Worm (Caenorhabditis elegans): ENCODE results near the gene F49E2.2.

Gene F49E2.2

DNA sequence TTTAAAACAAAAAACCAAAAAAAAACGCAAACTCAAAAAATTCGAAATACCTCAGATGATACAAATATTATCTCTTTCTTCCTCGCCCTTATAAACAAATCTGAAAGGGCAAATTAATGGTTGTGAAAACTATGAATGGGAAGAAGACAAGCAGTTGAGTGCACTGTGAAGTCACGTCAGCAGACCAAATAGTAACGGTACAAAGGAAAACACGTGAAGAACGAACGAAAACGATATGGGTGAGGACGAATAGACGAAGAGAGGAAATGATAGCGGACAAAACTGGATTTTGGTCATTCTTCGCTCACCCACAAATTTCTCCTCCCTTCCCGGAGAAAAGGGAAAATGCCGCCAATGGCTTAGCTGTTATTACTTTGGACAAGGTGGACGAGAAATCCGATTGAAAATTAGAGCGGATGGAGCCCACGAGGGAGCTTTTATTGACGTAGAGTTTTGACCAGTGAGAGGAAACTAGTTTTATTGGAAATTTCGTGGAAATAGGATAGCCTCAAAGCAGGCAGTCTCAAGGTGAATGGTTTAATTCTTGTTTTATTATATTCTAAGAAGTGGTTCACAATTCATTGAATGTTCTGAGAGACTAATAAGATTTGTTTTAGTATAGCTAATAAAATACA, 28.9 kb upstream of the F49E2.2 start (continued):
- TF ChIP-seq nhr-90 (tag; optimal IDR thresholded peaks at IDR 0.05; ENCODE audit: poor library complexity): peak; percentile 17
- TF ChIP-seq pqm-1 (tag; optimal IDR thresholded peaks at IDR 0.05): no peak
- no peak for TF ChIP-seq hlh-4 (tag; optimal IDR thresholded peaks at IDR 0.05)
- TF ChIP-seq ceh-8 (GFP tag; optimal IDR thresholded peaks at IDR 0.05): no peak
- peak; percentile 49 for TF ChIP-seq lin-14 (GFP tag; optimal IDR thresholded peaks at IDR 0.05)
- no peak for TF ChIP-seq lin-13 (GFP tag; optimal IDR thresholded peaks at IDR 0.05)
- TF ChIP-seq nhr-237 (tag; optimal IDR thresholded peaks at IDR 0.05): no peak
- peak; percentile 39 for TF ChIP-seq grh-1 (GFP tag; IDR thresholded peaks at IDR 0.05)

DNA sequence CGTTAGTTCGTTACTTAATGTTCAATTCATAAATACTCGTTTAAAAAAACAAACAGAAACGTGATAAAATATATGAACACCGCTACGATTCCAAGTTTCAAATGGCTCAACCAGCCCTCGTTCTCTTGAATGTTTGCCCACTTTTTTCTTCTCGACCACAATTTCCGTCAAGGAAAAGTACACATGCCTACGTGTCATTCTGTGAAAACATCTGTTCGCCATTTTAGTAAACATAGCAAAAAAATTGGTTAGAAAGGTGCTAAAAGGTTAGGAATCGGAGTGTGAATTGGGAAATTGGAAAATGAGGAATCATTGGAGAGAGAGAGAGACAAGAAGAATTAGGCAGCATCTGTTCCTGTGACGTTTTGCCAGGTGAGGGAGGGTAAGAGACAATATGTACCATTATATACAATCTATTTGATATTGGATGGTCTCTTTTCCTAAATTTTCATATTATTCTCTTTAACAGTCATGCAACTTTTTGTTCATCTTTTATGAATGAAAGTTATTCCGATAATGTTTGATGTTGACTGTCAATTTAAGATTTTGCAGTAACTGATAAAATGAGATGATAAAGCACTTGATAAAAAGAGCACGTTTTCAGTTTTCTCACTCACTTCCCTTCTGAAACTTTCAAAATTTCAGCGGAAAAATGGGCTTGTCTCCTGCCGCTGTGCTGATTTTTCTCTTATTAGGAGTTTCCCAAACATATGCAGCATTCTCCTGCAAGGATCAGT, 27.1 kb upstream of the F49E2.2 start, which contains the start of gene nuc-1:
TSS of gene nuc-1 (plus strand) at position 612 of the 737 bp plus-strand sequence.
- TF ChIP-seq nhr-90 (tag; optimal IDR thresholded peaks at IDR 0.05; ENCODE audit: poor library complexity): no peak
- peak; percentile 75 for TF ChIP-seq elt-2 (tag; optimal IDR thresholded peaks at IDR 0.05)
- peak; percentile 38 for TF ChIP-seq tlp-1 (tag; optimal IDR thresholded peaks at IDR 0.05)
- peak; percentile 13 for TF ChIP-seq lin-14 (GFP tag; optimal IDR thresholded peaks at IDR 0.05)
- no peak for TF ChIP-seq efl-1 (optimal IDR thresholded peaks at IDR 0.05)
- peak in 1 of 2 experiments; percentile 69 for TF ChIP-seq efl-1 (GFP tag; optimal IDR thresholded peaks at IDR 0.05 in 1 of 2)
- peak; percentile 53 for TF ChIP-seq nhr-85 (tag)

DNA sequence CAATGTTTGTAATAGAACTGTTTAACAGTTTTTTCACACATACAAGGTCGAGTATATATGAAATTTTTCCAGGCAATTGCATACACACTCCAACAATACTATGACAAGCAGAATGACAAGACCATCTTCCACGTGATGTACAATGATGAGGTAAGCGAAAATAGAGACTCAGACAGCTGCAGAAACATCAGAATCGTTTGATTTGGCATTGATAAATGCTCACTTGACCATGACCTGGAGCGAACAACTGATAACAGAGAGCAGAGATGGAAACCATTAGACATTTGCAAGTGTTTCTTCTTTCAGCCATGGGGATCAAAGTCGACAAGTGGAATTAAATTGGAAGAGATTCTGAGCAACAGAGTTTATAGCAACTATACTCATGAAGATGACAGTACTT, 26.1 kb upstream of the F49E2.2 start:
- no peak for TF ChIP-seq C16A3.4 (tag; optimal IDR thresholded peaks at IDR 0.05)
- TF ChIP-seq nhr-20 (tag; optimal IDR thresholded peaks at IDR 0.05): peak; percentile 68
- no peak for TF ChIP-seq isw-1 (GFP tag; IDR thresholded peaks at IDR 0.05)
- TF ChIP-seq ces-1 (GFP tag; optimal IDR thresholded peaks at IDR 0.05): no peak
- peak in 1 of 6 experiments; percentile 6 for TF ChIP-seq elt-3 (tag; optimal IDR thresholded peaks at IDR 0.05)
- no peak for TF ChIP-seq fos-1 (tag; optimal IDR thresholded peaks at IDR 0.05)
- peak in 1 of 2 experiments; percentile 70 for TF ChIP-seq mdl-1 (tag; optimal IDR thresholded peaks at IDR 0.05)
- no peak for TF ChIP-seq Y116A8C.19 (tag; optimal IDR thresholded peaks at IDR 0.05; ENCODE audit: borderline replicate concordance)
- TF ChIP-seq nhr-77 (tag; optimal IDR thresholded peaks at IDR 0.05): no peak
- no peak for TF ChIP-seq ztf-11 (tag; optimal IDR thresholded peaks at IDR 0.05)
- no peak for TF ChIP-seq aha-1 (tag; optimal IDR thresholded peaks at IDR 0.05)
- no peak for TF ChIP-seq efl-1 (optimal IDR thresholded peaks at IDR 0.05)
- peak in 1 of 2 experiments; percentile 70 for TF ChIP-seq efl-1 (GFP tag; optimal IDR thresholded peaks at IDR 0.05 in 1 of 2)
- no peak for TF ChIP-seq skn-1 (tag; optimal IDR thresholded peaks at IDR 0.05)
- TF ChIP-seq fkh-10 (GFP tag; optimal IDR thresholded peaks at IDR 0.05): no peak
- no peak for TF ChIP-seq unc-30 (tag; optimal IDR thresholded peaks at IDR 0.05)
- TF ChIP-seq sup-37 (GFP tag; optimal IDR thresholded peaks at IDR 0.05): no peak
- no peak for TF ChIP-seq ceh-8 (GFP tag; optimal IDR thresholded peaks at IDR 0.05)
- TF ChIP-seq lsy-2 (tag; optimal IDR thresholded peaks at IDR 0.05): peak in 1 of 2 experiments; percentile 11
- TF ChIP-seq vab-15 (tag; optimal IDR thresholded peaks at IDR 0.05): no peak
- TF ChIP-seq snpc-4 (tag; optimal IDR thresholded peaks at IDR 0.05): no peak
- TF ChIP-seq lin-14 (GFP tag; optimal IDR thresholded peaks at IDR 0.05): peak; percentile 55
- TF ChIP-seq lin-35 (GFP tag; optimal IDR thresholded peaks at IDR 0.05): peak in 1 of 2 experiments; percentile 71
- no peak for TF ChIP-seq fkh-4 (tag; optimal IDR thresholded peaks at IDR 0.05; ENCODE audit: borderline replicate concordance)
- peak; percentile 56 for TF ChIP-seq nhr-71 (tag; optimal IDR thresholded peaks at IDR 0.05)
- TF ChIP-seq elt-2 (tag; optimal IDR thresholded peaks at IDR 0.05): peak; percentile 94
- no peak for TF ChIP-seq egl-27 (tag; optimal IDR thresholded peaks at IDR 0.05)
- no peak for TF ChIP-seq C04F5.9 (tag; optimal IDR thresholded peaks at IDR 0.05)
- no peak for TF ChIP-seq ceh-63 (GFP tag; optimal IDR thresholded peaks at IDR 0.05)
- peak; percentile 33 for TF ChIP-seq nhr-90 (tag; optimal IDR thresholded peaks at IDR 0.05; ENCODE audit: poor library complexity)
- TF ChIP-seq swsn-7 (tag; optimal IDR thresholded peaks at IDR 0.05): no peak
- no peak for TF ChIP-seq nhr-12 (tag; optimal IDR thresholded peaks at IDR 0.05)
- no peak for TF ChIP-seq hlh-17 (GFP tag; optimal IDR thresholded peaks at IDR 0.05; ENCODE audit: borderline replicate concordance)
- no peak for TF ChIP-seq efl-3 (GFP tag; optimal IDR thresholded peaks at IDR 0.05)
- no peak for TF ChIP-seq mef-2 (tag; optimal IDR thresholded peaks at IDR 0.05)
- TF ChIP-seq blmp-1 (tag; optimal IDR thresholded peaks at IDR 0.05): peak; percentile 16
- peak; percentile 11 for TF ChIP-seq hpl-2 (GFP tag; optimal IDR thresholded peaks at IDR 0.05)
- peak; percentile 36 for TF ChIP-seq snu-23 (GFP tag; optimal IDR thresholded peaks at IDR 0.05)
- no peak for TF ChIP-seq ama-1 (optimal IDR thresholded peaks at IDR 0.05)
